Worm (Caenorhabditis elegans) whole organism, midembryonic: ENCODE measurements around the gene nep-11.

Source experiments
- T22C8.4 ChIP-seq: fragments of 200-800 bp; sonication (Bioruptor generic); IDR thresholded peaks from 2 replicates; pipeline ENCODE4 v1.3.6; 2022; ENCODE audit warnings: missing genetic modification characterization, missing compliant biosample characterization
- cog-1 ChIP-seq: sonication (generic microtip); optimal IDR thresholded peaks from 2 replicates; lab custom pipeline; 2016; ENCODE audit warnings: missing genetic modification characterization, missing compliant biosample characterization
- flt-1 ChIP-seq: fragments of 200-800 bp; sonication (Bioruptor generic); IDR thresholded peaks from 2 replicates; pipeline ENCODE4 v1.3.6; 2022; ENCODE audit warnings: missing genetic modification characterization, missing compliant biosample characterization
- klf-2 ChIP-seq: fragments of 200-800 bp; sonication (Bioruptor generic); conservative IDR thresholded peaks from 2 replicates; pipeline ENCODE4 v1.3.6; 2022; ENCODE audit warnings: missing genetic modification reagents, missing genetic modification characterization, missing compliant biosample characterization
- med-1 ChIP-seq: sonication (generic microtip); optimal IDR thresholded peaks from 2 replicates; lab custom pipeline; 2017; ENCODE audit warnings: missing genetic modification characterization, mild to moderate bottlenecking, missing compliant biosample characterization, antibody characterized with exemption, missing genetic modification reagents; ENCODE audit not compliant: insufficient read depth
- ref-1 ChIP-seq: fragments of 200-800 bp; sonication (Bioruptor generic); conservative IDR thresholded peaks from 2 replicates; pipeline ENCODE4 v1.3.6; 2022; ENCODE audit warnings: missing genetic modification reagents, missing genetic modification characterization, missing compliant biosample characterization
- tab-1 ChIP-seq: fragments of 200-800 bp; sonication (Bioruptor generic); IDR thresholded peaks from 2 replicates; pipeline ENCODE4 v1.3.6; 2022; ENCODE audit warnings: missing genetic modification characterization, missing compliant biosample characterization
- ztf-23 ChIP-seq: fragments of 200-800 bp; sonication (Bioruptor generic); IDR thresholded peaks from 2 replicates; pipeline ENCODE4 v1.3.6; 2022; ENCODE audit warnings: missing genetic modification reagents, missing genetic modification characterization, missing compliant biosample characterization
- ztf-29 ChIP-seq: fragments of 200-800 bp; sonication (Bioruptor generic); IDR thresholded peaks from 2 replicates; pipeline ENCODE4 v1.3.6; 2022; ENCODE audit warnings: missing genetic modification reagents, missing genetic modification characterization, missing compliant biosample characterization

The nep-11 gene

DNA sequence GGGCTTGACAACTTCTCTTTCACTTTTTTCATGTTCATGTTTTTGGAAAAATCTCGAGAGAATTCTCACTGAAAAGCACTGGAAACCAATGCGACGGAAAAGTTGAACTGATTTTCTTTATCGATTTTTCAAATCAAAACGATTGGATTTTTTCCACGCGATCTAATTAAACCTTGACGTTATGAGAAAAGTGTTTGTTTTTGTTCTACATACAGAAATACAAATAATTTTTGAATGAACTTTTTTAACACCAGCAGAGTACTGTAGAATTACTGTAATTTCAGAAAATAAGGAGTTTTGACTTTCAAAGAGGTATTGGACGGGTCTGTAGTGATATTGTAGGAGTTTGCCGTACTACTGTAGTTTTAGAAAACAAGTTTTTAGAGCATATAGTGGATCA, 22.5 kb downstream of the nep-11 start, which contains the start of gene nep-10:
Gene nep-10, minus strand, starts transcription at position 101 of the 400 bp plus-strand sequence.
- TF ChIP-seq ztf-23 (GFP tag; lab: Robert Waterston, UW) = no peak
- TF ChIP-seq ref-1 (GFP tag; lab: Robert Waterston, UW) = no peak
- no peak for TF ChIP-seq cog-1 (tag; lab: Kevin White, UChicago)
- TF ChIP-seq klf-2 (GFP tag; lab: Robert Waterston, UW) = no peak
- no peak for TF ChIP-seq ztf-29
- TF ChIP-seq med-1 (GFP tag; lab: Kevin White, UChicago) = no peak
- no peak for TF ChIP-seq flt-1
- no peak for TF ChIP-seq tab-1 (GFP tag; lab: Robert Waterston, UW)
- TF ChIP-seq T22C8.4 (GFP tag; lab: Robert Waterston, UW) = no peak

DNA sequence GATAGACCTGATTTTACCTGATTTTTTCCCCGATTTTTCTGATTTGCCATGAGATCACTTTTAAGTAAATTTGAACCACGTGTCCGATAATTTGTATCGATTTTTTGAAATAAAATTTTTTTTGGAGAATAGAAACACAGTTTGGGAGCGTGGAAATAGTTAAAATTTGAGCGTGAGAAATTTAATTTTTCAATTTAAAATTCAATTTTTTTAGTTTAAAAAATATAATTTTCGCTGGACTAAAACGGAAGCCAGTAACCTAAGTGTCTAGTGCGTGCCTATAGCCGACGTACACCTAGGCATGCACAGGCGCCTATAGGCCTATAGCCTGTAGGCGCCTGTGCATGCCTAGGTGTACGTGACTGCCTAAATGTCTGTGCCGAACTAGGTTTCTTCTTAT, 26.1 kb downstream of the nep-11 start, which contains the start of gene nep-9:
Gene nep-9, minus strand, starts transcription at position 101 of the 400 bp plus-strand sequence.
- TF ChIP-seq ztf-23 (GFP tag; lab: Robert Waterston, UW) = no peak
- no peak for TF ChIP-seq tab-1 (GFP tag; lab: Robert Waterston, UW)
- TF ChIP-seq klf-2 (GFP tag; lab: Robert Waterston, UW) = no peak
- TF ChIP-seq med-1 (GFP tag; lab: Kevin White, UChicago) = no peak
- no peak for TF ChIP-seq ref-1 (GFP tag; lab: Robert Waterston, UW)

DNA sequence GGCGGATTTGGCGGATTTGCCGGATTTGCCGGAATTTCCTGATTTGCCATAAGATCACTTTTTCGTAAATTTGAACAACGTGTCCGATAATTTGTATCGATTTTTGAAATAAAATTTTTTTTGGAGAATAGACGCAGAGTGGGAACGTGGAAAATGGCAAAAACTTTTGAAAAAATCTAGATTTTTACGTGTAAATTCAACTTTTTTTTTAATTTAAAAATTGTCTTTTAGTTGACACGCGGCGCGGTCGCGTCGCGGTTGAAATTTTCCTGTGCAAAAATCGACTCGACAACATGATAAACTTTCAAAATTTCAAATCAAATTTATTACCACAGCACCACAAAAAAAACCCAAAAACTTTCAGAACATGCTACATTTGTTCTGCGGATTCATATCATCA, 29.8 kb downstream of the nep-11 start, which contains the start of gene nep-20:
Gene nep-20, minus strand, starts transcription at position 101 of the 400 bp plus-strand sequence.
- TF ChIP-seq flt-1 (no peak), ztf-23 (GFP tag; lab: Robert Waterston, UW) (no peak), klf-2 (GFP tag; lab: Robert Waterston, UW) (no peak), tab-1 (GFP tag; lab: Robert Waterston, UW) (no peak), ref-1 (GFP tag; lab: Robert Waterston, UW) (no peak), cog-1 (tag; lab: Kevin White, UChicago) (no peak), T22C8.4 (GFP tag; lab: Robert Waterston, UW) (no peak), med-1 (GFP tag; lab: Kevin White, UChicago) (no peak), ztf-29 (no peak)

DNA sequence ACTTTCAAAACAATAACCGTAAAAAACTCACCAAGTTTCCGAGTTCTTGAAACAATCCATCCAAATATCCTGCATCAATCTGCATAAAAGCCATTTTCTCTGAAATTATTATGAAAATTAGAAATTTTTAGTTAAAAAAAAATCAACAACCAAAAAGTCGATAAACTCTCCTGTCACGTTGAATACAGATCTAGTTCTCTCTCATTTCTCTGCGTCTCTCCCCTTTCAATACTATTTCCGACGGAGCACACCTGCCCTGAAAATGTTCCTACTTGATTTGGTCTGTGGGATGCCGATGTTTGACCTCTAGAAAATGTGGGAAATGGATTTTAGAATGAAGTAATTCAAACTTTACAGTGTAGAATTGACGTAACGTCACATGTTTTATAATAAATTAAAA, 37.8 kb downstream of the nep-11 start, which contains the start of gene T06D4.6:
Gene T06D4.6, minus strand, starts transcription at position 101 of the 400 bp plus-strand sequence.
- TF ChIP-seq T22C8.4 (GFP tag; lab: Robert Waterston, UW) = no peak
- TF ChIP-seq klf-2 (GFP tag; lab: Robert Waterston, UW) = no peak
- no peak for TF ChIP-seq ref-1 (GFP tag; lab: Robert Waterston, UW)
- no peak for TF ChIP-seq med-1 (GFP tag; lab: Kevin White, UChicago)
- TF ChIP-seq ztf-29 = no peak
- TF ChIP-seq cog-1 (tag; lab: Kevin White, UChicago) = no peak
- TF ChIP-seq flt-1 = no peak
- TF ChIP-seq tab-1 (GFP tag; lab: Robert Waterston, UW) = no peak
- TF ChIP-seq ztf-23 (GFP tag; lab: Robert Waterston, UW) = no peak

DNA sequence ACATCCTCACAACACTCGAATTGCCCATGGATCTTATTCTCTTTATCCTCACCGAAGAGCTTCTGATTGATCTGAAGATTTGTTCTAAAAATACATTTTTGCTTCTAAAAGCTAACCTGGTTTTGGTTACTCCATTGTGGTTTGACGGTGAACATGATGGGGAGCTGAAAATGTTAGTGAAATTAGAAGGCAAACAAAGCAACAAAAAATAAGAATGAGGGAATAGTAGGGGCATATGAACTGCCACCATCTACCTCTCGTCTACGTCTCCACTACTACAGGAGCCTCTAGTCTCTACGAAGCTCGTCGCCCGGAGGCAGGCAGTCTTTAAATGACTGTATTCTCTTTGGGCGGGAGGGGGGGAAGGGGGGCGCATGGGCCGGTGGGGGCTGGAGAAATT, 39.6 kb downstream of the nep-11 start, which contains the start of gene T06D4.2:
Gene T06D4.2, minus strand, starts transcription at position 170 of the 400 bp plus-strand sequence.
- TF ChIP-seq ref-1 (GFP tag; lab: Robert Waterston, UW) (no peak), ztf-23 (GFP tag; lab: Robert Waterston, UW) (no peak), med-1 (GFP tag; lab: Kevin White, UChicago) (no peak), flt-1 (no peak), tab-1 (GFP tag; lab: Robert Waterston, UW) (no peak), T22C8.4 (GFP tag; lab: Robert Waterston, UW) (no peak), klf-2 (GFP tag; lab: Robert Waterston, UW) (no peak), cog-1 (tag; lab: Kevin White, UChicago) (no peak), ztf-29 (no peak)

DNA sequence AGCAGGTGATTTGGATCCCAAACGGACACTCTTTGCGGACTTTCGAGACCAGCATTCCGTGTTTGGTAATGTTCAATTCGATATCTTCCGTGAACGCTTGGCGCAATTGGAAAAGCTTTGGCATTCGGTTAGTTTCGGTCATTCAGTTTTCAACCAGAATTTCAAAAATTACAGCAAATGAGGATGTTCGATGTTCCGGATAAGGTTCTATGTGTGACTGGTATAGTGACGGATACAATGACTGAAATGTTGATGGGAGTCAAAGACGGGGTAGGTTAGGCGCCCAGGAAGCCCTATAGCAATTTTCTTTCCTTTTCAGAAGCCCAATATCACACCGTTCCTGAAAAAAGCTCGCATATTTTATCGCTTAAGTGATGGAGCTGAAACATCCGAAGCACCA, 42.2 kb downstream of the nep-11 start:
- no peak for TF ChIP-seq cog-1 (tag; lab: Kevin White, UChicago)
- no peak for TF ChIP-seq med-1 (GFP tag; lab: Kevin White, UChicago)
- TF ChIP-seq ztf-23 (GFP tag; lab: Robert Waterston, UW) = no peak
- TF ChIP-seq ztf-29 = no peak
- no peak for TF ChIP-seq tab-1 (GFP tag; lab: Robert Waterston, UW)
- no peak for TF ChIP-seq flt-1
- no peak for TF ChIP-seq klf-2 (GFP tag; lab: Robert Waterston, UW)
- no peak for TF ChIP-seq T22C8.4 (GFP tag; lab: Robert Waterston, UW)
- TF ChIP-seq ref-1 (GFP tag; lab: Robert Waterston, UW) = no peak

DNA sequence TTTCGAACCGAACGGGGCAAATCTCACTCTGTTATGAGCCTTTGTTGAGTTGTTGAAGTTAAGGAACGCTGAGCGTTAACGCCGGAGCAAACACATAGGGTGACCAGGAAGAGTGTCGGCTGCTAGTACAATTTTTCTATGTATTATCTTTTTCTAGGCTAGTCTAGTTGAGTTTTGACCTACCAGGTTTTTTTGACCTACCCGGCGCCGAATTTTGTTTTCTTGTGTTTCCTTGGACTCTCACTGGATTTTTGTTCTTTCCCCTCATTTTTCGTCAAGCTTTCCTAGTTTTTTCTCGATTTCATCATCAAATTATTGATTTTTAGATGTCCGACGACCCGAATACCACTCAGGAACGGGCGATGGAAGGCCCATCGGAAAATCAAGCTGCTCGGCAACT, 43.8 kb downstream of the nep-11 start, which contains the start of gene T06D4.1:
Gene T06D4.1, plus strand, starts transcription at position 321 of the 400 bp plus-strand sequence.
- no peak for TF ChIP-seq ref-1 (GFP tag; lab: Robert Waterston, UW)
- no peak for TF ChIP-seq flt-1
- TF ChIP-seq ztf-29 = no peak

DNA sequence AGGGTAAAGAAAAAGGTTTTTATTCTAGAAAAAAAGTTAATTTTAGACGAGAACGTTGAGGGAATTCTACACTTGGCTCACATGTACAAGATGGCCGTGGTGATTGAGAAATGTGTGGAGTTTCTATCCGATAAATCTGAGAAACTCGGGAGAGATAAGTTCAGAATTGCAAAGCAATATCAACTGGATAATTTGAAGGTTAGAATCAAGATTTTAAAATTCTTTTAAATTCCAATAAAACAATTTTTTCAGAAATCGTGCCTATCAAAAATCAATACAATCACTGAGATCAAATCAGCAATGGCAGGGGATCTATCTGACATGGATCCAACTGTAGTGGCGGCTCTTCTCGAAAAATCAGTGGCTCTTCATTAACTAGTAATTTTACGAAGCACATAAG, 47.1 kb downstream of the nep-11 start, which contains the start of gene Y49F6C.2:
Gene Y49F6C.2, plus strand, starts transcription at position 301 of the 400 bp plus-strand sequence.
- TF ChIP-seq flt-1 (no peak), klf-2 (GFP tag; lab: Robert Waterston, UW) (no peak), ref-1 (GFP tag; lab: Robert Waterston, UW) (no peak), ztf-29 (no peak), ztf-23 (GFP tag; lab: Robert Waterston, UW) (no peak), T22C8.4 (GFP tag; lab: Robert Waterston, UW) (no peak), cog-1 (tag; lab: Kevin White, UChicago) (no peak), med-1 (GFP tag; lab: Kevin White, UChicago) (no peak), tab-1 (GFP tag; lab: Robert Waterston, UW) (no peak)

DNA sequence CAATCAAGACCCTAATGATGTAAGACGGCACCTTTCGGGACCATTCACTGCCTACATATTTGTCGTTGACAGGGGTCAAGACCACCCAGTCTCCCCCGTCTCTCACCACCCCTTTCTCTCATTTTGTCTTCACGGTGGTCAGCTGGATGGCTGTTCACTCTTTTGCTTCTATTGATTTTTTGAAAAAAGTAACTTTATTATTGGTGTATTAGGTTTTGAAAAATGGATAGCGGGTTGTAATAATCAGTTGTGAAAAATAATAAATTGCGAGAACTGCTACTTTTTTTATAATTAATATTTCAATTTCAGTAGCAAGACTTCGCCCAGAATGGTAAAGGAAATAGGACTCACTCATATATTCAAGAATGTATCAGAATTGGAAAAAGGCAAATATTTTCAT, 48.5 kb downstream of the nep-11 start, which contains the start of gene bath-9:
Gene bath-9, plus strand, starts transcription at position 301 of the 400 bp plus-strand sequence.
- TF ChIP-seq ref-1 (GFP tag; lab: Robert Waterston, UW) (no peak), cog-1 (tag; lab: Kevin White, UChicago) (no peak), klf-2 (GFP tag; lab: Robert Waterston, UW) (no peak), T22C8.4 (GFP tag; lab: Robert Waterston, UW) (no peak), med-1 (GFP tag; lab: Kevin White, UChicago) (no peak), tab-1 (GFP tag; lab: Robert Waterston, UW) (no peak), flt-1 (no peak)
